Worm (Caenorhabditis elegans) whole organism, midembryonic: ENCODE measurements around the gene nhr-274.
"Not testable (repeated sequence)": the region's sequence is repeated elsewhere in the genome, so short reads cannot be mapped to it uniquely, and the experiment has no call there.

Experiments used
- T22C8.4 ChIP-seq: fragments of 200-800 bp; sonication (Bioruptor generic); IDR thresholded peaks from 2 replicates; pipeline ENCODE4 v1.3.6; 2022; ENCODE audit warnings: missing genetic modification characterization, missing compliant biosample characterization
- cog-1 ChIP-seq: sonication (generic microtip); optimal IDR thresholded peaks from 2 replicates; lab custom pipeline; 2016; ENCODE audit warnings: missing genetic modification characterization, missing compliant biosample characterization
- flt-1 ChIP-seq: fragments of 200-800 bp; sonication (Bioruptor generic); IDR thresholded peaks from 2 replicates; pipeline ENCODE4 v1.3.6; 2022; ENCODE audit warnings: missing genetic modification characterization, missing compliant biosample characterization
- klf-2 ChIP-seq: fragments of 200-800 bp; sonication (Bioruptor generic); conservative IDR thresholded peaks from 2 replicates; pipeline ENCODE4 v1.3.6; 2022; ENCODE audit warnings: missing genetic modification reagents, missing genetic modification characterization, missing compliant biosample characterization
- med-1 ChIP-seq: sonication (generic microtip); optimal IDR thresholded peaks from 2 replicates; lab custom pipeline; 2017; ENCODE audit warnings: missing genetic modification characterization, mild to moderate bottlenecking, missing compliant biosample characterization, antibody characterized with exemption, missing genetic modification reagents; ENCODE audit not compliant: insufficient read depth
- ref-1 ChIP-seq: fragments of 200-800 bp; sonication (Bioruptor generic); conservative IDR thresholded peaks from 2 replicates; pipeline ENCODE4 v1.3.6; 2022; ENCODE audit warnings: missing genetic modification reagents, missing genetic modification characterization, missing compliant biosample characterization
- tab-1 ChIP-seq: fragments of 200-800 bp; sonication (Bioruptor generic); IDR thresholded peaks from 2 replicates; pipeline ENCODE4 v1.3.6; 2022; ENCODE audit warnings: missing genetic modification characterization, missing compliant biosample characterization
- ztf-23 ChIP-seq: fragments of 200-800 bp; sonication (Bioruptor generic); IDR thresholded peaks from 2 replicates; pipeline ENCODE4 v1.3.6; 2022; ENCODE audit warnings: missing genetic modification reagents, missing genetic modification characterization, missing compliant biosample characterization
- ztf-29 ChIP-seq: fragments of 200-800 bp; sonication (Bioruptor generic); IDR thresholded peaks from 2 replicates; pipeline ENCODE4 v1.3.6; 2022; ENCODE audit warnings: missing genetic modification reagents, missing genetic modification characterization, missing compliant biosample characterization

nhr-274 gene

DNA sequence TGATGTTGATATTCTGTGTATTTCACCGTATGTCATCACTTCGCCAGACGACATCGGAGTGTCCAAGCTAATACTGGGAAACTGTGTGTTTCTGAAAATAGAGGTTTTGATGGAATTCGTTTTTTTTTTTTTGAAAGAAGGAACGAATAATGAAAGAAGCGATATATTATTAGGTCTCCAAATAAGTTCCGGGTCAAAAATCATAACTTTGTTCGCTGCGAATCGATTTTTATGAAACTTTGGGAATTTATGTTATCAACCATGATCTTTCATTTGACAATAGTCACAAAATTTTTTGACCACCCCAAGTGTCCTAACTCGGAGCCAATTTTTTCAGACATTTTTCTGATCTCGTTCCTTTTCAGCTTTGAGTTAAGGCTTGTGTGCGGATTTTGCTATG lies at the start of gene nhr-274:
TSS of gene nhr-274 (minus strand) at position 101 of the 400 bp plus-strand sequence.
- TF ChIP-seq T22C8.4, ref-1, tab-1 (GFP tag; lab: Robert Waterston, UW): not testable (repeated sequence)

DNA sequence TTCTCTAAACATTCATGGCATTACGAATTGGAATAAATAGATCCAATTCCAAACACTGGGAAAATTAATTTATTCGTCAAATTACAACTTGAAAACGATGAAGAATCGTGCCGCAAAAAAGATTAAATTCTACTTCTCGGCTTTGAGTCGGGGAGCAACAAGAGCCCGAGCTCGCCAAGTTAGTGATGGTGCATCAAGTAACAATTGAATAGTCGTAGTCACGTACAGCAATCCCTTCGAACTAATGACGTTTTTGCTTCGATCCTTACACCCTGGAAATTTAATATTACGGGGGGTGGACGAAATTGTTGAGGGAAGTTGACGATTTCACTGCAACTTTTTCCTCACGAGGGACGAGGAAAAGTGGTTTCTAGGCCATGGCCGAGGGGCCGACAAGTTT lies 46.6 kb upstream of the nhr-274 start:
- TF ChIP-seq med-1 (no peak), ztf-23 (GFP tag; lab: Robert Waterston, UW) (no peak), ref-1 (GFP tag; lab: Robert Waterston, UW) (no peak), tab-1 (GFP tag; lab: Robert Waterston, UW) (no peak), klf-2 (GFP tag; lab: Robert Waterston, UW) (no peak), flt-1 (GFP tag; lab: Robert Waterston, UW) (no peak), ztf-29 (no peak), cog-1 (tag; lab: Kevin White, UChicago) (no peak), T22C8.4 (GFP tag; lab: Robert Waterston, UW) (no peak)

DNA sequence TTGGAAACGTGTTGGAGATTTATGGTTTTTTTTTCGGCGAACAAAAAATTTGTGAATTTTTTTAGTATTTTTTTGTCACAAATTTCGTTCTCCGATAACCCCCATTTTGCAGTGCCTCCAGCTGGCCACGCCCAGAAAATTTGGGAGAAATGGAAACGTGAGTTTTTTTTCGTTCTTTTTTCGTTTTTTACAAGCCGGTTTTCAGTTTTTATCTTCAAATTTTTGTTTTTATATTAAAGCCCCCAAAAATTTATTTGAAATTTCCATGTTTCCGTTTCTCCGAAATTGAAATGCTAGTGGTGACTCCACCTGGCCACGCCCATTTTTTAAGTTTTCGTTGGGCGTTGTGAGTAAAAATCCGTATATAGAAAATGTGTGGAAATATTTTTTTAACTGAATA lies 42.1 kb upstream of the nhr-274 start:
- TF ChIP-seq ztf-23 (GFP tag; lab: Robert Waterston, UW) (peak; percentile 63; the same call in 1 of the 2 replicates), flt-1 (GFP tag; lab: Robert Waterston, UW) (peak; percentile 59; the same call in 1 of the 2 replicates), ztf-29 (no peak), ref-1 (GFP tag; lab: Robert Waterston, UW) (0 out of 2 replicates have a peak, but pooled peaks have one; percentile 24), T22C8.4 (GFP tag; lab: Robert Waterston, UW) (no peak), klf-2 (GFP tag; lab: Robert Waterston, UW) (0 out of 2 replicates have a peak, but pooled peaks have one; percentile 40)

DNA sequence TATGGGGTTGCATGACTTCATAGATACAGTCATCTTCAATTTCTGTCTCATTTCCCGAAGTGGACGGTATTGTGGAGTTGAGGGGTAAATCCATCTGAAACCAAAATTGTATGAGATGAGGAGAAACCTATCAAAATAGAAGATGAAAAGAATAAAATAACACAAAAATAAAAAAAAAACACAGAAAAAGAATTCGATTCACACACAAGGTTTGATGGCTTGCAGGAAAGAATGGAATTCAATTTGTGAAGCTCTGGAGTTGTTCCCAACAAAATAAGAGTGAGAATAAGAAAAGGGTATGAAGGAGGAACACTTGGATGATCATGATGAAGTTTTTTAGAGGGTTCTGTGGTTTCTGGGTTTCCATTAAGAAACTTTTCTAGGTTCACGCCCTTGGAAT lies 37.0 kb upstream of the nhr-274 start, which contains the start of gene Y41D4B.24:
TSS of gene Y41D4B.24 (minus strand) at position 101 of the 400 bp plus-strand sequence.
- TF ChIP-seq ztf-23 (GFP tag; lab: Robert Waterston, UW) (no peak), cog-1 (tag; lab: Kevin White, UChicago) (no peak), klf-2 (GFP tag; lab: Robert Waterston, UW) (no peak), med-1 (no peak), ref-1 (GFP tag; lab: Robert Waterston, UW) (no peak), flt-1 (GFP tag; lab: Robert Waterston, UW) (no peak), T22C8.4 (GFP tag; lab: Robert Waterston, UW) (no peak)

DNA sequence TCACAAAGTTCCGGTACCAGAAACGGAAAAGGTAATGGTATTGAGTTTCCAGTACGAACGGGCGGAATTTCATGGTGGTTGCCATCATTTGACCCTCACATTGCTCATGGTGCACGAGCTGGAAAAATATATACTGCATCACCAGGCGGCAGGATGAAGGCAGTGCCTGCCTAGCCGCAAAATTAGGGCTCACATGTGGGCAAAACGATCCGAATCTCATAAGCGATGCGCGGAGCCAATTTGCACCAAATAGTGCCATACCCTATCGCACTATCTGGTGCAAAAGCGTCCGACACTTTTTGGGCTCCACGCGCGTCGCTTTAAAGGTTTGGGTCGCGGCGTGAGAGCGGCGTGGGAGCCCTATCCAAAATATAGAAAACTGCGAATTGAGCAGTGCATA lies 34.1 kb upstream of the nhr-274 start:
- no peak for TF ChIP-seq ztf-23 (GFP tag; lab: Robert Waterston, UW)
- TF ChIP-seq ref-1 (GFP tag; lab: Robert Waterston, UW), result no peak
- no peak for TF ChIP-seq T22C8.4 (GFP tag; lab: Robert Waterston, UW)
- no peak for TF ChIP-seq tab-1 (GFP tag; lab: Robert Waterston, UW)
- no peak for TF ChIP-seq klf-2 (GFP tag; lab: Robert Waterston, UW)
- no peak for TF ChIP-seq cog-1 (tag; lab: Kevin White, UChicago)
- TF ChIP-seq flt-1 (GFP tag; lab: Robert Waterston, UW), result no peak

DNA sequence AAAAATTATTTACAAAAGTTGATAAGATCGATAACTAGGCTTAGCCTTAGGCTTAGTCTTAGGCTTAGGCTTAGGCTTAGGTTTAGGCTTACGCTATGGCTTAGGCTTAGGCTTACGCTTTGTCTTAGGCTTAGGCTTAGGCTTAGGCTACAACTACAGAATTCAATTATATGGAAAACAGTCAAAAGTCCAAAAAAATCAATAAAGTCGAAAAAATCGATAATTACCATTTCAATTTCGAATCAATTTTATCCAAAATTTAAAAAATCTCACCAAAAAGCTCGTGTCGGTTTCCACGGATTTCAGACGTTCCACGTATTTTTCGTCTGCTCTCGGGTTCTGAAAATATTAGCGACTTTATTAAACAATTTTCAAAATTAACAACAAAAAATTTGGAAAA lies 31.8 kb upstream of the nhr-274 start:
- no peak for TF ChIP-seq flt-1 (GFP tag; lab: Robert Waterston, UW)
- TF ChIP-seq cog-1 (tag; lab: Kevin White, UChicago), result no peak
- no peak for TF ChIP-seq tab-1 (GFP tag; lab: Robert Waterston, UW)
- no peak for TF ChIP-seq med-1
- TF ChIP-seq T22C8.4 (GFP tag; lab: Robert Waterston, UW), result no peak

DNA sequence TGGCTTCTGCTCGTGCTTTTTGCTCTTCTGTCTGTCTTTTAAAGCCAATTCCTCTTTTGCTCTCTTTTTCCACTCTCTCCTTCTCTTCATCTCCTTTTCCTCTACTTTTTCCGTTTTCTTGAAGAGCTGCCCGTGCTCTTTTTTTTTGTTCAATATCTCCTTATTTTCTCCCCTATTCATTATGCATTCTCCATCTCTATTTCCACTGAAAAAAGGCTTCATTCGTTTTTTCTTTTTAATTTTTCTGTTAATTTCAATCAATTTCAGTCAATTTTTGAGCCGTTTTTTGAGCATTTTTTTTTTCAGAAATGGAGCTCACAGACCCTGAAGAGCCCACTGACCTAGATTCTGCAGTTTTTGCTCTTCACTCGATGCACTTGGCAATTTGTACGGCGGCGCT lies 27.3 kb upstream of the nhr-274 start, which contains the start of gene Y41D4B.1:
TSS of gene Y41D4B.1 (plus strand) at position 301 of the 400 bp plus-strand sequence.
- TF ChIP-seq med-1 (no peak), flt-1 (GFP tag; lab: Robert Waterston, UW) (no peak), ztf-23 (GFP tag; lab: Robert Waterston, UW) (no peak), ref-1 (GFP tag; lab: Robert Waterston, UW) (no peak), klf-2 (GFP tag; lab: Robert Waterston, UW) (no peak), T22C8.4 (GFP tag; lab: Robert Waterston, UW) (no peak), cog-1 (tag; lab: Kevin White, UChicago) (no peak), ztf-29 (no peak), tab-1 (GFP tag; lab: Robert Waterston, UW) (no peak)

DNA sequence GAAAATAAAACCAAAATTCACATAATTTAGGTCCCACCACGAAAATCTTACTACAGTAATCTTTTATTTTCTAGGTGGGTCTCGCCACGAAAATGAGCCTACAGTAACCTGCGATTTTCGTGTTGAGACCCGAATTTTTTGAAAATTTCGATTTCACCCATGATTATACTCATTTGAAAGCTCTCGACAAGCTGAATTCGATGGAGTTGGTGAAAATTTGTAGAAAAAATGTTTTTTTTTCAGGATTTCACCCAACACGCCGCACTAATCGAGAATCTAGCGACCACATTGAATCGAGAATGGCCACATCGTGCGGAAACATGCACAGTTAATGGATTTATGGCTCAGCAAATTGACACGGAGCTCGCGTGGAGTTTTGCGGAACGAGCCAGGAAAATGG lies 17.8 kb upstream of the nhr-274 start:
- TF ChIP-seq ref-1 (GFP tag; lab: Robert Waterston, UW) (no peak), klf-2 (GFP tag; lab: Robert Waterston, UW) (no peak), ztf-23 (GFP tag; lab: Robert Waterston, UW) (no peak), flt-1 (GFP tag; lab: Robert Waterston, UW) (no peak), cog-1 (tag; lab: Kevin White, UChicago) (no peak), ztf-29 (no peak), T22C8.4 (GFP tag; lab: Robert Waterston, UW) (no peak), med-1 (no peak)

DNA sequence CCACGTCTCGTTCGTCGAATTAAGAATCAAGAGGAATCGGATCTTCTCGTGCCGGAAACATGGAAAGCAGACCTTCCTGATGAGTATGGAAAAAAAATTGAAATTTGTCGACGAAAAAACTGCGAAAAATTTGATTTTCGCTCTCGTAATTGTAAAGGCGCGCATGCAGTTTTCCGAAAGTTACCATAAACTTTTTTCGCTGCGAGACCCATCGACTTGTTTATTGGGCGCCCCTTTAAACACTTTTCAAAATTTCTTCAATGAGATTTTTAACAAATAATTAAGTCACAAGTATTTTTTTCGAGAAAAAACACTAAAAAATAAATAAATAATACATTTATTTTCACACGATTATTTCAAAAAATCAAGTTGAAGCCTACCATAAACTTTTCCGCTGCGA lies 15.6 kb upstream of the nhr-274 start:
- TF ChIP-seq med-1, result no peak
- no peak for TF ChIP-seq flt-1 (GFP tag; lab: Robert Waterston, UW)
- no peak for TF ChIP-seq T22C8.4 (GFP tag; lab: Robert Waterston, UW)
- TF ChIP-seq klf-2 (GFP tag; lab: Robert Waterston, UW), result no peak
- no peak for TF ChIP-seq ztf-29
- TF ChIP-seq ref-1 (GFP tag; lab: Robert Waterston, UW), result no peak

DNA sequence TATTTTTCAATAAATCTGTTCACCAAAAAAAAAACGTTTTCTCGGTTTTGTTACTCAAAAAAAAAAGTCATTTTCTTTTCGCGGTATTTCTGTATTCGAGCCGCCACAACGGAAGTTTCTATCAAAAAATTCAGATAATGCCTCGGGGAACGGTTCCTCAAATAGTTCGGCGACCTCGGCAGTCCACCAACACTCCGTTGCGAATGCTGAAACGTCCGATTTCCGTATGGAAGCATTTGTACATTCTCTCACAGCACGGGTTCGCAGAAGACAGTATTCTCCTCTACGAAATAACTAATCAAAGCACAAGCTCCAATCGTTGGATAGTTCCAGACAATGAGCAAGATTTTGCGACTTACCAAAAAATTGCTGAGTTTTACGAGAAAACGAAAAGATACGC lies 14.9 kb upstream of the nhr-274 start, which contains the start of gene Y41D4B.4:
TSS of gene Y41D4B.4 (plus strand) at position 133 of the 400 bp plus-strand sequence.
- TF ChIP-seq T22C8.4 (GFP tag; lab: Robert Waterston, UW) (no peak), cog-1 (tag; lab: Kevin White, UChicago) (no peak), flt-1 (GFP tag; lab: Robert Waterston, UW) (no peak), klf-2 (GFP tag; lab: Robert Waterston, UW) (no peak), tab-1 (GFP tag; lab: Robert Waterston, UW) (no peak), med-1 (no peak), ref-1 (GFP tag; lab: Robert Waterston, UW) (no peak), ztf-23 (GFP tag; lab: Robert Waterston, UW) (no peak), ztf-29 (no peak)
